Fruit fly (Drosophila melanogaster) whole organism, embryonic: Measurements from ENCODE around the gene Tcs6.
A peak's percentile ranks its signal among the peaks of the same experiment; 100 is the strongest.

ENCODE experiments used
- Antp ChIP-seq: fragments of 200-800 bp; sonication (Bioruptor generic); optimal IDR thresholded peaks from 3 replicates; lab custom pipeline; 2016; ENCODE audit warnings: missing biosample characterization, missing genetic modification characterization
- B-H2 ChIP-seq: fragments of 200-800 bp; sonication (Bioruptor generic); optimal IDR thresholded peaks from 2 replicates; lab custom pipeline; 2018; ENCODE audit warnings: missing biosample characterization, mild to moderate bottlenecking, missing genetic modification characterization
- Bgb ChIP-seq: fragments of 200-800 bp; sonication (Bioruptor generic); IDR thresholded peaks from 2 replicates; pipeline ENCODE4 v1.3.6; 2022; ENCODE audit warnings: missing biosample characterization, missing genetic modification characterization; ENCODE audit not compliant: partially characterized antibody
- C15 ChIP-seq: fragments of 200-800 bp; sonication (Bioruptor generic); IDR thresholded peaks from 3 replicates; pipeline ENCODE4 v1.3.6; 2022; ENCODE audit warnings: missing biosample characterization, missing genetic modification characterization
- CG10209 ChIP-seq: fragments of 200-800 bp; sonication (Bioruptor generic); optimal IDR thresholded peaks from 3 replicates; lab custom pipeline; 2017; ENCODE audit warnings: missing biosample characterization, mild to moderate bottlenecking, missing genetic modification characterization, missing genetic modification reagents
- CG10366 ChIP-seq: fragments of 200-800 bp; sonication (Bioruptor generic); IDR thresholded peaks from 2 replicates; pipeline ENCODE4 v1.3.6; 2022; ENCODE audit warnings: missing biosample characterization, missing genetic modification characterization
- CG11085 ChIP-seq: fragments of 200-800 bp; sonication (Bioruptor generic); IDR thresholded peaks from 2 replicates; pipeline ENCODE4 v1.3.6; 2022; ENCODE audit warnings: missing biosample characterization, missing genetic modification characterization
- CG12236 ChIP-seq: fragments of 200-800 bp; sonication (Bioruptor generic); optimal IDR thresholded peaks from 2 replicates; lab custom pipeline; 2016; ENCODE audit warnings: missing biosample characterization, missing genetic modification characterization
- CG13123 ChIP-seq: fragments of 200-800 bp; sonication (Bioruptor generic); optimal IDR thresholded peaks from 2 replicates; lab custom pipeline; 2016; ENCODE audit warnings: missing biosample characterization, missing genetic modification characterization
- CG14014 ChIP-seq: fragments of 200-800 bp; sonication (Bioruptor generic); IDR thresholded peaks from 2 replicates; pipeline ENCODE4 v1.3.6; 2022; ENCODE audit warnings: missing biosample characterization, missing genetic modification characterization
- CG14441 ChIP-seq: fragments of 200-800 bp; sonication (Bioruptor generic); IDR thresholded peaks from 2 replicates; pipeline ENCODE4 v1.3.6; 2022; ENCODE audit warnings: missing biosample characterization, missing genetic modification characterization
- CG15011 ChIP-seq: fragments of 200-800 bp; sonication (Bioruptor generic); optimal IDR thresholded peaks from 3 replicates; lab custom pipeline; 2018; ENCODE audit warnings: missing biosample characterization, mild to moderate bottlenecking, missing genetic modification characterization
- CG15601 ChIP-seq: fragments of 200-800 bp; sonication (Bioruptor generic); optimal IDR thresholded peaks from 3 replicates; lab custom pipeline; 2019; ENCODE audit warnings: missing biosample characterization, mild to moderate bottlenecking, missing genetic modification characterization, moderate library complexity
- CG18262 ChIP-seq: fragments of 200-800 bp; optimal IDR thresholded peaks from 3 replicates; lab custom pipeline; 2019; ENCODE audit warnings: missing biosample characterization, mild to moderate bottlenecking, missing genetic modification characterization, moderate library complexity
- CG2116 ChIP-seq: fragments of 200-800 bp; sonication (Bioruptor generic); optimal IDR thresholded peaks from 3 replicates; lab custom pipeline; 2018; ENCODE audit warnings: missing biosample characterization, mild to moderate bottlenecking, missing genetic modification characterization
- CG2678 ChIP-seq: fragments of 200-800 bp; sonication (Bioruptor generic); optimal IDR thresholded peaks from 3 replicates; lab custom pipeline; 2019; ENCODE audit warnings: missing biosample characterization, mild to moderate bottlenecking, missing genetic modification characterization, moderate library complexity
- CG2875 ChIP-seq: fragments of 200-800 bp; sonication (Bioruptor generic); optimal IDR thresholded peaks from 2 replicates; lab custom pipeline; 2017; ENCODE audit warnings: missing biosample characterization, mild to moderate bottlenecking, missing genetic modification characterization, missing genetic modification reagents
- CG2889 ChIP-seq: fragments of 200-800 bp; sonication (Bioruptor generic); IDR thresholded peaks from 3 replicates; pipeline ENCODE4 v1.3.6; 2022; ENCODE audit warnings: missing biosample characterization, missing genetic modification characterization
- CG31388 ChIP-seq: fragments of 200-800 bp; sonication (Bioruptor generic); optimal IDR thresholded peaks from 2 replicates; lab custom pipeline; 2016; ENCODE audit warnings: missing biosample characterization, missing genetic modification characterization
- CG3407 ChIP-seq: fragments of 200-800 bp; sonication (Bioruptor generic); optimal IDR thresholded peaks from 2 replicates; lab custom pipeline; 2018; ENCODE audit warnings: missing biosample characterization, mild to moderate bottlenecking, missing genetic modification characterization
- CG6254 ChIP-seq: fragments of 200-800 bp; sonication (Bioruptor generic); optimal IDR thresholded peaks from 3 replicates; lab custom pipeline; 2017; ENCODE audit warnings: mild to moderate bottlenecking, missing biosample characterization, missing genetic modification reagents, missing genetic modification characterization
- CHES-1-like ChIP-seq: fragments of 200-800 bp; sonication (Bioruptor generic); optimal IDR thresholded peaks from 2 replicates; lab custom pipeline; 2016; ENCODE audit warnings: missing biosample characterization, missing genetic modification characterization
- D ChIP-seq, 2 experiments: fragments of 200-800 bp in 1 of 2; fragments of >200 bp in 1 of 2; sonication (Bioruptor generic) in 1 of 2; optimal IDR thresholded peaks; 2 replicates in 1 of 2; 3 replicates in 1 of 2; lab custom pipeline; 2017; ENCODE audit warnings: mild to moderate bottlenecking in 1 of 2, missing biosample characterization in 1 of 2, missing genetic modification characterization in 1 of 2, missing genetic modification reagents in 1 of 2
- Dp ChIP-seq: fragments of 200-800 bp; sonication (Bioruptor generic); optimal IDR thresholded peaks from 2 replicates; lab custom pipeline; 2018; ENCODE audit warnings: missing biosample characterization, mild to moderate bottlenecking, missing genetic modification characterization, moderate library complexity
- E2f1 ChIP-seq: fragments of 200-800 bp; sonication (Bioruptor generic); IDR thresholded peaks from 2 replicates; pipeline ENCODE4 v1.3.6; 2022; ENCODE audit warnings: missing biosample characterization, missing genetic modification characterization
- ERR ChIP-seq: fragments of 200-800 bp; sonication (Bioruptor generic); optimal IDR thresholded peaks from 2 replicates; lab custom pipeline; 2016; ENCODE audit warnings: missing biosample characterization, missing genetic modification characterization
- Ets65A ChIP-seq: fragments of 200-800 bp; sonication (Bioruptor generic); peaks from one replicate; lab custom pipeline; 2016; ENCODE audit warnings: missing biosample characterization, missing genetic modification characterization
- Gsc ChIP-seq: fragments of 200-800 bp; sonication (Bioruptor generic); IDR thresholded peaks from 2 replicates; pipeline ENCODE4 v1.3.6; 2022; ENCODE audit warnings: missing biosample characterization, missing genetic modification characterization
- H15 ChIP-seq: fragments of 200-800 bp; sonication (Bioruptor generic); IDR thresholded peaks from 3 replicates; pipeline ENCODE4 v1.3.6; 2022; ENCODE audit warnings: missing biosample characterization, missing genetic modification characterization
- Max ChIP-seq: fragments of 200-800 bp; sonication (Bioruptor generic); optimal IDR thresholded peaks from 2 replicates; lab custom pipeline; 2016; ENCODE audit warnings: missing biosample characterization, mild to moderate bottlenecking, missing genetic modification characterization
- Opbp ChIP-seq: fragments of 200-800 bp; sonication (Bioruptor generic); IDR thresholded peaks from 3 replicates; pipeline ENCODE4 v1.3.6; 2022; ENCODE audit warnings: missing biosample characterization, missing genetic modification characterization; ENCODE audit not compliant: partially characterized antibody
- al ChIP-seq: fragments of 200-800 bp; sonication (Bioruptor generic); IDR thresholded peaks from 2 replicates; pipeline ENCODE4 v1.3.6; 2022; ENCODE audit warnings: missing biosample characterization, missing genetic modification characterization
- aop ChIP-seq: fragments of 200-800 bp; sonication (Bioruptor generic); IDR thresholded peaks from 2 replicates; pipeline ENCODE4 v1.3.6; 2022; ENCODE audit warnings: missing biosample characterization, missing genetic modification characterization
- cas ChIP-seq: fragments of 200-800 bp; sonication (Bioruptor generic); IDR thresholded peaks from 2 replicates; pipeline ENCODE4 v1.3.6; 2022; ENCODE audit warnings: missing biosample characterization, missing genetic modification characterization
- chm ChIP-seq: fragments of 200-800 bp; sonication (Bioruptor generic); IDR thresholded peaks from 2 replicates; pipeline ENCODE4 v1.3.6; 2022; ENCODE audit warnings: missing biosample characterization, missing genetic modification characterization
- corto ChIP-seq: fragments of 200-800 bp; sonication (Bioruptor generic); optimal IDR thresholded peaks from 2 replicates; lab custom pipeline; 2016; ENCODE audit warnings: missing biosample characterization, mild to moderate bottlenecking, missing genetic modification characterization, moderate library complexity
- dati ChIP-seq: fragments of 200-800 bp; sonication (Bioruptor generic); IDR thresholded peaks from 2 replicates; pipeline ENCODE4 v1.3.6; 2022; ENCODE audit warnings: missing biosample characterization, missing genetic modification characterization
- eve ChIP-seq, 2 experiments: fragments of >200 bp; optimal IDR thresholded peaks; 2 replicates each; lab custom pipeline; 2017; ENCODE audit warnings: missing biosample characterization in 2 of 2, missing genetic modification characterization in 2 of 2
- fu2 ChIP-seq: fragments of 200-800 bp; sonication (Bioruptor generic); optimal IDR thresholded peaks from 2 replicates; lab custom pipeline; 2016; ENCODE audit warnings: missing biosample characterization, missing genetic modification characterization
- grn ChIP-seq: fragments of 200-800 bp; sonication (Bioruptor generic); optimal IDR thresholded peaks from 3 replicates; lab custom pipeline; 2017; ENCODE audit warnings: missing biosample characterization, missing genetic modification characterization
- lab ChIP-seq: fragments of 200-800 bp; sonication (Bioruptor generic); optimal IDR thresholded peaks from 3 replicates; lab custom pipeline; 2017; ENCODE audit warnings: missing biosample characterization, missing genetic modification characterization, mild to moderate bottlenecking, moderate library complexity, missing genetic modification reagents
- org-1 ChIP-seq: fragments of 200-800 bp; sonication (Bioruptor generic); optimal IDR thresholded peaks from 2 replicates; lab custom pipeline; 2017; ENCODE audit warnings: missing biosample characterization, missing genetic modification characterization
- rib ChIP-seq: fragments of 200-800 bp; sonication (Bioruptor generic); IDR thresholded peaks from 2 replicates; pipeline ENCODE4 v1.3.6; 2022; ENCODE audit warnings: missing biosample characterization, missing genetic modification characterization
- run ChIP-seq: fragments of 200-800 bp; sonication (Bioruptor generic); optimal IDR thresholded peaks from 3 replicates; lab custom pipeline; 2018; ENCODE audit warnings: missing biosample characterization, mild to moderate bottlenecking, missing genetic modification characterization
- sc ChIP-seq, 3 experiments: fragments of >200 bp in 2 of 3; fragments of 200-800 bp in 1 of 3; sonication (Bioruptor generic) in 1 of 3; optimal IDR thresholded peaks; 2 replicates in 2 of 3; 3 replicates in 1 of 3; lab custom pipeline; 2017; ENCODE audit warnings: mild to moderate bottlenecking in 1 of 3, missing biosample characterization in 1 of 3, missing genetic modification characterization in 1 of 3, missing genetic modification reagents in 1 of 3
- seq ChIP-seq: fragments of 200-800 bp; sonication (Bioruptor generic); IDR thresholded peaks from 2 replicates; pipeline ENCODE4 v1.3.6; 2022; ENCODE audit warnings: missing biosample characterization, missing genetic modification characterization
- tgo ChIP-seq: fragments of 200-800 bp; sonication (Bioruptor generic); IDR thresholded peaks from 3 replicates; pipeline ENCODE4 v1.3.6; 2022; ENCODE audit warnings: missing biosample characterization, missing genetic modification characterization
- tll ChIP-seq, 2 experiments: fragments of 200-800 bp in 1 of 2; fragments of >200 bp in 1 of 2; sonication (Bioruptor generic) in 1 of 2; optimal IDR thresholded peaks; 2 replicates each; lab custom pipeline; 2017 to 2019; ENCODE audit warnings: missing biosample characterization in 2 of 2, missing genetic modification characterization in 2 of 2, mild to moderate bottlenecking in 1 of 2, moderate library complexity in 1 of 2
- tna ChIP-seq: fragments of 200-800 bp; sonication (Bioruptor generic); IDR thresholded peaks from 2 replicates; pipeline ENCODE4 v1.3.6; 2022; ENCODE audit warnings: missing biosample characterization, missing genetic modification characterization; ENCODE audit not compliant: partially characterized antibody
- trh ChIP-seq: fragments of 200-800 bp; sonication (Bioruptor generic); optimal IDR thresholded peaks from 2 replicates; lab custom pipeline; 2016; ENCODE audit warnings: missing biosample characterization, missing genetic modification characterization
- z ChIP-seq: fragments of 200-800 bp; sonication (Bioruptor generic); IDR thresholded peaks from 3 replicates; pipeline ENCODE4 v1.3.6; 2022; ENCODE audit warnings: missing biosample characterization, missing genetic modification characterization

Gene Tcs6

dm6 chr3R:26099238-26099637 lies 41.2 kb upstream of the Tcs6 start (continued):
- TF ChIP-seq Ets65A (GFP tag; lab: Kevin White, UChicago) (peak; percentile 45), H15 (GFP tag; lab: Robert Waterston, UW) (no peak), cas (GFP tag; lab: Robert Waterston, UW) (no peak), tgo (GFP tag; lab: Robert Waterston, UW) (no peak), Opbp (no peak), CG14014 (no peak), CG10366 (no peak; the same call in 1 of the 2 replicates), CG3407 (GFP tag; lab: Kevin White, UChicago) (no peak), tll (GFP tag; optimal IDR thresholded peaks at IDR 0.05; lab: Kevin White, UChicago) (no peak), dati (no peak), Bgb (GFP tag; lab: Robert Waterston, UW) (no peak), chm (GFP tag; lab: Robert Waterston, UW) (no peak), CG2875 (GFP tag; lab: Kevin White, UChicago) (no peak), CG6254 (no peak), z (GFP tag; lab: Robert Waterston, UW) (no peak), grn (GFP tag; lab: Kevin White, UChicago) (peak; percentile 23), Gsc (no peak), CG31388 (no peak), corto (GFP tag; lab: Kevin White, UChicago) (no peak), fu2 (GFP tag; lab: Kevin White, UChicago) (no peak), lab (GFP tag; lab: Kevin White, UChicago) (no peak), Dp (GFP tag; lab: Kevin White, UChicago) (no peak), org-1 (no peak), CG2678 (no peak), seq (GFP tag; lab: Robert Waterston, UW) (no peak), C15 (GFP tag; lab: Robert Waterston, UW) (no peak), CG18262 (tag; lab: Kevin White, UChicago) (no peak), ERR (no peak), D (optimal IDR thresholded peaks at IDR 0.05; lab: Kevin White, UChicago) (peak; percentile 54), D (GFP tag; optimal IDR thresholded peaks at IDR 0.05; lab: Kevin White, UChicago) (no peak), B-H2 (GFP tag; lab: Kevin White, UChicago) (no peak), CG12236 (GFP tag; lab: Kevin White, UChicago) (no peak), CG15601 (no peak), CHES-1-like (GFP tag; lab: Kevin White, UChicago) (peak; percentile 5), sc (optimal IDR thresholded peaks at IDR 0.05; lab: Kevin White, UChicago) (no peak), sc (GFP tag; optimal IDR thresholded peaks at IDR 0.05; lab: Kevin White, UChicago) (no peak), Max (no peak), tna (no peak), Antp (GFP tag; lab: Kevin White, UChicago) (peak; percentile 24), CG11085 (GFP tag; lab: Robert Waterston, UW) (no peak), aop (no peak), CG15011 (GFP tag; lab: Kevin White, UChicago) (no peak), E2f1 (GFP tag; lab: Robert Waterston, UW) (no peak), trh (GFP tag; lab: Kevin White, UChicago) (no peak), run (tag; lab: Kevin White, UChicago) (no peak), CG13123 (no peak), eve (GFP tag; optimal IDR thresholded peaks at IDR 0.05; lab: Kevin White, UChicago) (peak in 1 of 2 experiments; percentile 82), rib (GFP tag; lab: Robert Waterston, UW) (no peak), CG10209 (GFP tag; lab: Kevin White, UChicago) (no peak), al (GFP tag; lab: Robert Waterston, UW) (no peak), CG14441 (GFP tag; lab: Robert Waterston, UW) (no peak), CG2116 (GFP tag; lab: Kevin White, UChicago) (no peak), CG2889 (GFP tag; lab: Robert Waterston, UW) (no peak)
